Worm (Caenorhabditis elegans) whole organism, L3 larva: ENCODE results near the gene T26C11.8.

Source experiments
- ZK546.5 ChIP-seq: sonication (generic microtip); optimal IDR thresholded peaks from 2 replicates; lab custom pipeline; 2017; ENCODE audit warnings: missing biosample characterization, missing genetic modification characterization
- ama-1 ChIP-seq: fragments of 150-350 bp; optimal IDR thresholded peaks from 2 replicates; lab custom pipeline; 2018
- nhr-77 ChIP-seq: fragments of 150-350 bp; optimal IDR thresholded peaks from 2 replicates; lab custom pipeline; 2014; ENCODE audit warnings: missing biosample characterization, missing genetic modification characterization

DNA sequence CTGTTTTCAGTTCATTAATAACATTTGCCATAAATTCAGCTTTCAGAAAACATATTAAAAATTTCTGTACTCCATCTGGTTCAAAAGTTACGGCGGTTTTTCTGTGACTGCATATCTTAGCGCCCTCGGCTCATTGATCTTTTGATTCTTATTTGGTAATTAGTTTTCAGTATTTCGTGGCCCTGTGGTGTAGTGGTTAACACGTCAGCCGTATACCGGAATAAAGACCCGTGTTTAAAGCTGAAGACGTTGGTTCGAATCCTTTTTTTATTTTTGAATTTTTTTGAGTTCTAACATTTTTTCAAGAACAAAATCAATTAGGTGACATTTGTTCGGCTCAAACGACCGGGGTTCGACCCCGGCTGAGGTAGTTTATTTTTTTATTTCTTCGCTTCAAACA lies 30.0 kb upstream of the T26C11.8 start:
- TF ChIP-seq ZK546.5 (tag; lab: Kevin White, UChicago) (no peak), nhr-77 (no peak), ama-1 (lab: Kevin White, UChicago) (no peak)
